Fruit fly (Drosophila melanogaster): ENCODE measurements around the gene CG4592.

CG4592 gene

DNA sequence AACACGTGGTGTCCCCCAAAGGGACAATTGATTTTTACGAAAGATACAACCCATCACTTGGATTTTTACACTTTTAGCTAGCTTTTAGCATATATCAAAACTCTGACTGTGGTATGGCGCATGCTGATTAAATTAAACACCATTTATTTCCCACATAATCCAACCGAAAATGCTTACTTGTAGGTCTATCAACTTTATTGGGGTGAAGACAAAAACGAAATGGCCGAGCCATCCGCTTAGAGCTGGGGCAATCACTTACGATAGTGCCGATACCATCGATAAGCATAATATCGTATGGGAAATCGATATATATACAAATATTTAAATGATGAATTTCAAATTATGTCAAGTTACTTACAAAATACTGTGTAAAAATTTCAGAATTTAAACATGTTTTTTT is 24.1 kb upstream of the CG4592 start, which contains the start of gene RpS2 (continued):
- TF ChIP-seq Pdp1 (GFP tag; optimal IDR thresholded peaks at IDR 0.05) (peak in 1 of 2 experiments; percentile 56), ATbp (GFP tag; optimal IDR thresholded peaks at IDR 0.05) (peak; percentile 31), hbn (GFP tag; IDR thresholded peaks at IDR 0.05; ENCODE audit: partially characterized antibody) (peak; percentile 99), CG8290 (GFP tag; optimal IDR thresholded peaks at IDR 0.05) (peak; percentile 51), CG8290 (tag; optimal IDR thresholded peaks at IDR 0.05) (peak in 1 of 2 experiments; percentile 88), run (tag; optimal IDR thresholded peaks at IDR 0.05) (no peak), Rx (GFP tag; IDR thresholded peaks at IDR 0.05) (no peak), B-H2 (GFP tag; optimal IDR thresholded peaks at IDR 0.05) (peak; percentile 77), nmo (GFP tag; optimal IDR thresholded peaks at IDR 0.05) (peak; percentile 55), CG3163 (GFP tag; optimal IDR thresholded peaks at IDR 0.05) (peak; percentile 25), Myb (GFP tag; optimal IDR thresholded peaks at IDR 0.05) (peak; percentile 27), CG17361 (GFP tag; IDR thresholded peaks at IDR 0.05) (peak; percentile 25; the same call in 1 of the 3 replicates), CG15601 (tag; optimal IDR thresholded peaks at IDR 0.05) (peak; percentile 8), gem (tag; optimal IDR thresholded peaks at IDR 0.05) (peak; percentile 30), corto (GFP tag; optimal IDR thresholded peaks at IDR 0.05) (no peak), CG15269 (tag; optimal IDR thresholded peaks at IDR 0.05) (peak; percentile 60), Chrac-16 (GFP tag; optimal IDR thresholded peaks at IDR 0.05) (peak; percentile 21), al (GFP tag; IDR thresholded peaks at IDR 0.05) (0 out of 2 replicates have a peak, but pooled peaks have one; percentile 16), Tbp (GFP tag; optimal IDR thresholded peaks at IDR 0.05) (no peak), Abd-B (GFP tag; optimal IDR thresholded peaks at IDR 0.05) (no peak), CG8089 (GFP tag; optimal IDR thresholded peaks at IDR 0.05) (no peak), CG11398 (GFP tag; optimal IDR thresholded peaks at IDR 0.05) (peak; percentile 21), Atf6 (GFP tag; IDR thresholded peaks at IDR 0.05) (peak; percentile 46; the same call in 1 of the 2 replicates), Deaf1 (tag; optimal IDR thresholded peaks at IDR 0.05) (no peak), seq (GFP tag; IDR thresholded peaks at IDR 0.05) (peak; percentile 27; the same call in 1 of the 2 replicates), Med (GFP tag) (peak; percentile 79), ftz-f1 (GFP tag; optimal IDR thresholded peaks at IDR 0.05) (peak; percentile 12), CG10147 (GFP tag; optimal IDR thresholded peaks at IDR 0.05) (peak; percentile 5), Rfx (GFP tag; IDR thresholded peaks at IDR 0.05) (peak; percentile 67), ERR (GFP tag; optimal IDR thresholded peaks at IDR 0.05) (no peak), bcd (GFP tag; optimal IDR thresholded peaks at IDR 0.05) (peak; percentile 9), CG33213 (GFP tag; optimal IDR thresholded peaks at IDR 0.05) (peak; percentile 39), CG43689 (GFP tag; IDR thresholded peaks at IDR 0.05) (no peak), CG15073 (GFP tag; optimal IDR thresholded peaks at IDR 0.05) (no peak), CG32532 (GFP tag; IDR thresholded peaks at IDR 0.05) (peak; percentile 58), E2f2 (GFP tag; IDR thresholded peaks at IDR 0.05) (peak; percentile 84), sqz (GFP tag; optimal IDR thresholded peaks at IDR 0.05) (peak; percentile 46), shn (GFP tag; optimal IDR thresholded peaks at IDR 0.05) (no peak), usp (GFP tag; optimal IDR thresholded peaks at IDR 0.05) (no peak), sima (GFP tag; optimal IDR thresholded peaks at IDR 0.05) (no peak), onecut (GFP tag; IDR thresholded peaks at IDR 0.05) (peak; percentile 47; the same call in 1 of the 2 replicates), Fer3 (tag; optimal IDR thresholded peaks at IDR 0.05) (peak; percentile 50), CG4617 (GFP tag; optimal IDR thresholded peaks at IDR 0.05; ENCODE audit: borderline replicate concordance) (peak; percentile 44), ro (GFP tag; IDR thresholded peaks at IDR 0.05) (no peak), dm (GFP tag; optimal IDR thresholded peaks at IDR 0.05) (peak; percentile 92), CG1233 (GFP tag; optimal IDR thresholded peaks at IDR 0.05) (no peak), CG11723 (GFP tag; optimal IDR thresholded peaks at IDR 0.05) (no peak), Dll (GFP tag; IDR thresholded peaks at IDR 0.05; ENCODE audit: partially characterized antibody) (peak; percentile 97), CG12219 (GFP tag; optimal IDR thresholded peaks at IDR 0.05) (peak; percentile 3), wek (GFP tag; optimal IDR thresholded peaks at IDR 0.05) (peak; percentile 59), Neu2 (GFP tag; optimal IDR thresholded peaks at IDR 0.05; ENCODE audit: borderline replicate concordance) (no peak)
